Worm (Caenorhabditis elegans): ENCODE results near the gene T25B9.2.

Gene T25B9.2

ce11 chrIV:10750041-10750440 is 1.6 kb downstream of the T25B9.2 start, which contains the start of gene T25B9.1:
Gene T25B9.1, minus strand, starts transcription at chrIV:10750141.
- TF ChIP-seq ama-1 (optimal IDR thresholded peaks at IDR 0.05) (no peak), hmg-4 (GFP tag; optimal IDR thresholded peaks at IDR 0.05) (no peak)

- no peak for TF ChIP-seq hmg-4 (GFP tag; optimal IDR thresholded peaks at IDR 0.05)
- no peak for TF ChIP-seq ets-7 (tag; optimal IDR thresholded peaks at IDR 0.05)
- no peak for TF ChIP-seq tbx-37 (GFP tag; conservative IDR thresholded peaks at IDR 0.05)
- TF ChIP-seq ceh-36 (tag; optimal IDR thresholded peaks at IDR 0.05): peak; percentile 6
- no peak for TF ChIP-seq tra-4 (tag; optimal IDR thresholded peaks at IDR 0.05)
- TF ChIP-seq hnd-1 (tag; optimal IDR thresholded peaks at IDR 0.05): no peak
Measured at ce11 chrIV:10745332-10745731, 6.3 kb downstream of the T25B9.2 start.

- no peak for TF ChIP-seq B0310.2 (tag; optimal IDR thresholded peaks at IDR 0.05)
- TF ChIP-seq ama-1 (optimal IDR thresholded peaks at IDR 0.05): no peak
- no peak for TF ChIP-seq sea-1 (GFP tag; conservative IDR thresholded peaks at IDR 0.05)
- no peak for TF ChIP-seq ceh-13 (GFP tag; optimal IDR thresholded peaks at IDR 0.05)
- no peak for TF ChIP-seq ets-7 (tag; optimal IDR thresholded peaks at IDR 0.05)
- no peak for TF ChIP-seq ceh-36 (tag; optimal IDR thresholded peaks at IDR 0.05)
- TF ChIP-seq F13C5.2 (tag; optimal IDR thresholded peaks at IDR 0.05): no peak
- no peak for TF ChIP-seq tbx-11 (GFP tag; IDR thresholded peaks at IDR 0.05)
- TF ChIP-seq tbx-37 (GFP tag; conservative IDR thresholded peaks at IDR 0.05): no peak
- TF ChIP-seq pes-1 (GFP tag; IDR thresholded peaks at IDR 0.05): no peak
- TF ChIP-seq hmg-4 (GFP tag; optimal IDR thresholded peaks at IDR 0.05): no peak
- no peak for TF ChIP-seq tra-4 (tag; optimal IDR thresholded peaks at IDR 0.05)
- no peak for TF ChIP-seq aly-1 (tag; optimal IDR thresholded peaks at IDR 0.05)
- no peak for TF ChIP-seq hmbx-1 (tag; optimal IDR thresholded peaks at IDR 0.05)
- TF ChIP-seq hnd-1 (tag; optimal IDR thresholded peaks at IDR 0.05): no peak
- no peak for TF ChIP-seq scrt-1 (GFP tag; IDR thresholded peaks at IDR 0.05)
- no peak for TF ChIP-seq flt-1 (GFP tag; IDR thresholded peaks at IDR 0.05)
Measured at ce11 chrIV:10744475-10744874, 7.2 kb downstream of the T25B9.2 start, which contains the start of gene T25B9.3. Gene T25B9.3, plus strand, starts transcription at chrIV:10744775.

- TF ChIP-seq hmg-4 (GFP tag; optimal IDR thresholded peaks at IDR 0.05): no peak
- no peak for TF ChIP-seq pes-1 (GFP tag; IDR thresholded peaks at IDR 0.05)
- TF ChIP-seq tbx-11 (GFP tag; IDR thresholded peaks at IDR 0.05): no peak
- no peak for TF ChIP-seq sea-1 (GFP tag; conservative IDR thresholded peaks at IDR 0.05)
- TF ChIP-seq B0310.2 (tag; optimal IDR thresholded peaks at IDR 0.05): no peak
- no peak for TF ChIP-seq hnd-1 (tag; optimal IDR thresholded peaks at IDR 0.05)
- no peak for TF ChIP-seq F13C5.2 (tag; optimal IDR thresholded peaks at IDR 0.05)
- no peak for TF ChIP-seq ets-7 (tag; optimal IDR thresholded peaks at IDR 0.05)
- TF ChIP-seq tra-4 (tag; optimal IDR thresholded peaks at IDR 0.05): no peak
- TF ChIP-seq ceh-13 (GFP tag; optimal IDR thresholded peaks at IDR 0.05): no peak
- no peak for TF ChIP-seq flt-1 (GFP tag; IDR thresholded peaks at IDR 0.05)
- TF ChIP-seq hmbx-1 (tag; optimal IDR thresholded peaks at IDR 0.05): no peak
- no peak for TF ChIP-seq ama-1 (optimal IDR thresholded peaks at IDR 0.05)
- no peak for TF ChIP-seq scrt-1 (GFP tag; IDR thresholded peaks at IDR 0.05)
- no peak for TF ChIP-seq aly-1 (tag; optimal IDR thresholded peaks at IDR 0.05)
Measured at ce11 chrIV:10738328-10738727, 13.3 kb downstream of the T25B9.2 start, which contains the start of gene ssp-34. Gene ssp-34, minus strand, starts transcription at chrIV:10738602.

ce11 chrIV:10737011-10737553 is 14.6 kb downstream of the T25B9.2 start, which contains the start of gene grl-21:
Gene grl-21, plus strand, starts transcription at chrIV:10737474.
- TF ChIP-seq ama-1 (optimal IDR thresholded peaks at IDR 0.05) (peak; percentile 41), hmbx-1 (tag; optimal IDR thresholded peaks at IDR 0.05) (no peak), pes-1 (GFP tag; IDR thresholded peaks at IDR 0.05) (no peak), B0310.2 (tag; optimal IDR thresholded peaks at IDR 0.05) (no peak), tbx-11 (GFP tag; IDR thresholded peaks at IDR 0.05) (no peak)

ce11 chrIV:10734527-10735436 is 16.9 kb downstream of the T25B9.2 start, which contains the start of the genes orc-5 and cyb-1:
Gene orc-5, minus strand, starts transcription at chrIV:10734588.
Gene cyb-1, plus strand, starts transcription at chrIV:10735216.
- TF ChIP-seq tra-4 (tag; optimal IDR thresholded peaks at IDR 0.05) (no peak), aly-1 (tag; optimal IDR thresholded peaks at IDR 0.05) (no peak), ceh-13 (GFP tag; optimal IDR thresholded peaks at IDR 0.05) (no peak), B0310.2 (tag; optimal IDR thresholded peaks at IDR 0.05) (no peak), sea-1 (GFP tag; conservative IDR thresholded peaks at IDR 0.05) (no peak), F13C5.2 (tag; optimal IDR thresholded peaks at IDR 0.05) (no peak), ceh-36 (tag; optimal IDR thresholded peaks at IDR 0.05) (no peak), scrt-1 (GFP tag; IDR thresholded peaks at IDR 0.05) (no peak), flt-1 (GFP tag; IDR thresholded peaks at IDR 0.05) (no peak), tbx-37 (GFP tag; conservative IDR thresholded peaks at IDR 0.05) (no peak), hnd-1 (tag; optimal IDR thresholded peaks at IDR 0.05) (no peak)

- TF ChIP-seq F13C5.2 (tag; optimal IDR thresholded peaks at IDR 0.05) (no peak), hmbx-1 (tag; optimal IDR thresholded peaks at IDR 0.05) (no peak), ceh-36 (tag; optimal IDR thresholded peaks at IDR 0.05) (no peak), pes-1 (GFP tag; IDR thresholded peaks at IDR 0.05) (no peak), flt-1 (GFP tag; IDR thresholded peaks at IDR 0.05) (no peak)
Measured at ce11 chrIV:10727734-10728133, 23.9 kb downstream of the T25B9.2 start, which contains the start of gene ZC168.2. Gene ZC168.2, plus strand, starts transcription at chrIV:10728034.

Data from whole organism, early embryonic.